Worm (Caenorhabditis elegans) whole organism, young adult: ENCODE results near the gene F58H7.5.

Experiments
- B0019.2 ChIP-seq: fragments of 200-800 bp; sonication (Bioruptor generic); conservative IDR thresholded peaks from 2 replicates; pipeline ENCODE4 v1.3.6; 2022; ENCODE audit warnings: missing genetic modification reagents, missing genetic modification characterization, missing compliant biosample characterization
- B0336.3 ChIP-seq: fragments of 200-800 bp; sonication (Bioruptor generic); IDR thresholded peaks from 2 replicates; pipeline ENCODE4 v1.3.6; 2022; ENCODE audit warnings: missing genetic modification characterization, missing compliant biosample characterization
- F10E7.11 ChIP-seq: sonication (generic microtip); optimal IDR thresholded peaks from 2 replicates; lab custom pipeline; 2017; ENCODE audit warnings: mild to moderate bottlenecking, missing genetic modification characterization, moderate library complexity, missing compliant biosample characterization
- F22D6.2 ChIP-seq: sonication (generic microtip); optimal IDR thresholded peaks from 2 replicates; lab custom pipeline; 2016; ENCODE audit warnings: mild to moderate bottlenecking, missing genetic modification characterization, missing compliant biosample characterization
- F23B12.7 ChIP-seq: sonication (generic microtip); optimal IDR thresholded peaks from 2 replicates; lab custom pipeline; 2017; ENCODE audit warnings: missing genetic modification characterization, mild to moderate bottlenecking, missing compliant biosample characterization, antibody characterized with exemption, moderate library complexity; ENCODE audit not compliant: insufficient read depth
- F37B4.10 ChIP-seq: fragments of 200-800 bp; sonication (Bioruptor generic); IDR thresholded peaks from 2 replicates; pipeline ENCODE4 v1.3.6; 2022; ENCODE audit warnings: missing genetic modification characterization, missing compliant biosample characterization
- F49E8.2 ChIP-seq: sonication (generic microtip); optimal IDR thresholded peaks from 3 replicates; lab custom pipeline; 2017; ENCODE audit warnings: missing genetic modification characterization, mild to moderate bottlenecking, missing compliant biosample characterization, antibody characterized with exemption, moderate library complexity; ENCODE audit not compliant: insufficient read depth
- F55B11.4 ChIP-seq: sonication (generic microtip); optimal IDR thresholded peaks from 2 replicates; lab custom pipeline; 2016; ENCODE audit warnings: missing compliant biosample characterization, missing genetic modification characterization, borderline replicate concordance; ENCODE audit not compliant: insufficient read depth
- F57C9.4 ChIP-seq: sonication (generic microtip); optimal IDR thresholded peaks from 2 replicates; lab custom pipeline; 2017; ENCODE audit warnings: mild to moderate bottlenecking, missing genetic modification characterization, missing compliant biosample characterization
- K12H6.12 ChIP-seq: fragments of 200-800 bp; sonication (Bioruptor generic); optimal IDR thresholded peaks from 2 replicates; lab custom pipeline; 2018; ENCODE audit warnings: mild to moderate bottlenecking, missing genetic modification characterization, missing compliant biosample characterization
- T07F8.4 ChIP-seq: sonication (generic microtip); optimal IDR thresholded peaks from 2 replicates; lab custom pipeline; 2016; ENCODE audit warnings: mild to moderate bottlenecking, missing genetic modification characterization, moderate library complexity, missing compliant biosample characterization
- T26A5.8 ChIP-seq: sonication (generic microtip); optimal IDR thresholded peaks from 2 replicates; lab custom pipeline; 2016; ENCODE audit warnings: missing genetic modification characterization, missing compliant biosample characterization
- Y95B8A.8 ChIP-seq: fragments of 200-800 bp; sonication (Bioruptor generic); IDR thresholded peaks from 2 replicates; pipeline ENCODE4 v1.3.6; 2022; ENCODE audit warnings: missing genetic modification reagents, missing genetic modification characterization, missing compliant biosample characterization
- aptf-3 ChIP-seq: fragments of 200-800 bp; sonication (Bioruptor generic); IDR thresholded peaks from 2 replicates; pipeline ENCODE4 v1.3.6; 2022; ENCODE audit warnings: missing genetic modification characterization, missing compliant biosample characterization
- atf-7 ChIP-seq: sonication (generic microtip); optimal IDR thresholded peaks from 2 replicates; lab custom pipeline; 2017; ENCODE audit warnings: mild to moderate bottlenecking, missing genetic modification characterization, missing compliant biosample characterization
- attf-3 ChIP-seq: fragments of 200-800 bp; sonication (Bioruptor generic); conservative IDR thresholded peaks from 2 replicates; pipeline ENCODE4 v1.3.6; 2022; ENCODE audit warnings: missing genetic modification reagents, missing genetic modification characterization, missing compliant biosample characterization
- ceh-58 ChIP-seq: fragments of 200-800 bp; sonication (Bioruptor generic); IDR thresholded peaks from 2 replicates; pipeline ENCODE4 v1.3.6; 2022; ENCODE audit warnings: missing genetic modification characterization, missing compliant biosample characterization
- dox-1 ChIP-seq: fragments of 200-800 bp; sonication (Bioruptor generic); IDR thresholded peaks from 2 replicates; pipeline ENCODE4 v1.3.6; 2022; ENCODE audit warnings: missing genetic modification reagents, missing genetic modification characterization, missing compliant biosample characterization
- dpl-1 ChIP-seq: fragments of 150-350 bp; optimal IDR thresholded peaks from 2 replicates; lab custom pipeline; 2014; ENCODE audit warnings: missing biosample characterization, missing genetic modification reagents, missing genetic modification characterization
- egl-44 ChIP-seq: fragments of 200-800 bp; sonication (Bioruptor generic); IDR thresholded peaks from 2 replicates; pipeline ENCODE4 v1.3.6; 2022; ENCODE audit warnings: missing genetic modification reagents, missing genetic modification characterization, missing compliant biosample characterization
- hlh-12 ChIP-seq: sonication (generic microtip); optimal IDR thresholded peaks from 2 replicates; lab custom pipeline; 2016; ENCODE audit warnings: missing genetic modification characterization, missing compliant biosample characterization
- hmg-1.2 ChIP-seq: fragments of 200-800 bp; sonication (Bioruptor generic); IDR thresholded peaks from 2 replicates; pipeline ENCODE4 v1.3.6; 2022; ENCODE audit warnings: missing genetic modification reagents, missing genetic modification characterization, missing compliant biosample characterization
- hsf-1 ChIP-seq: fragments of 200-800 bp; sonication (Bioruptor generic); IDR thresholded peaks from 2 replicates; pipeline ENCODE4 v1.3.6; 2022; ENCODE audit warnings: missing genetic modification reagents, missing genetic modification characterization, missing compliant biosample characterization
- let-526 ChIP-seq: fragments of 200-800 bp; sonication (Bioruptor generic); IDR thresholded peaks from 2 replicates; pipeline ENCODE4 v1.3.6; 2022; ENCODE audit warnings: missing genetic modification reagents, missing genetic modification characterization, missing compliant biosample characterization
- let-607 ChIP-seq, 2 experiments: fragments of 200-800 bp in 1 of 2; sonication (Bioruptor generic) in 1 of 2; sonication (generic microtip) in 1 of 2; optimal IDR thresholded peaks; 2 replicates each; lab custom pipeline; 2016 to 2018; ENCODE audit warnings: mild to moderate bottlenecking in 2 of 2, missing compliant biosample characterization in 2 of 2, missing genetic modification characterization in 2 of 2, moderate library complexity in 2 of 2, missing genotype in 1 of 2
- lin-54 ChIP-seq: fragments of 200-800 bp; sonication (Bioruptor generic); optimal IDR thresholded peaks from 2 replicates; lab custom pipeline; 2018; ENCODE audit warnings: mild to moderate bottlenecking, missing genetic modification characterization, missing compliant biosample characterization
- lsy-27 ChIP-seq: sonication (generic microtip); optimal IDR thresholded peaks from 2 replicates; lab custom pipeline; 2017; ENCODE audit warnings: missing genetic modification characterization, mild to moderate bottlenecking, missing compliant biosample characterization, antibody characterized with exemption, missing genotype, borderline replicate concordance; ENCODE audit not compliant: insufficient read depth
- madf-3 ChIP-seq: fragments of 200-800 bp; sonication (Bioruptor generic); IDR thresholded peaks from 2 replicates; pipeline ENCODE4 v1.3.6; 2022; ENCODE audit warnings: missing genetic modification reagents, missing genetic modification characterization, missing compliant biosample characterization
- mel-28 ChIP-seq: sonication (generic microtip); optimal IDR thresholded peaks from 2 replicates; lab custom pipeline; 2016; ENCODE audit warnings: borderline replicate concordance, mild to moderate bottlenecking, missing genetic modification characterization, missing compliant biosample characterization
- mes-4 ChIP-seq: sonication (generic microtip); optimal IDR thresholded peaks from 2 replicates; lab custom pipeline; 2016; ENCODE audit warnings: missing genotype, missing genetic modification characterization, missing compliant biosample characterization
- mxl-1 ChIP-seq: sonication (generic microtip); optimal IDR thresholded peaks from 2 replicates; lab custom pipeline; 2016; ENCODE audit warnings: missing genetic modification characterization, missing compliant biosample characterization
- nfya-2 ChIP-seq: fragments of 200-800 bp; sonication (Bioruptor generic); IDR thresholded peaks from 2 replicates; pipeline ENCODE4 v1.3.6; 2022; ENCODE audit warnings: missing genetic modification reagents, missing genetic modification characterization, missing compliant biosample characterization
- nhr-179 ChIP-seq: sonication (generic microtip); optimal IDR thresholded peaks from 2 replicates; lab custom pipeline; 2016; ENCODE audit warnings: mild to moderate bottlenecking, missing genetic modification characterization, missing compliant biosample characterization
- nhr-27 ChIP-seq: fragments of 200-800 bp; sonication (Bioruptor generic); optimal IDR thresholded peaks from 2 replicates; lab custom pipeline; 2018; ENCODE audit warnings: mild to moderate bottlenecking, missing genetic modification characterization, moderate library complexity, missing compliant biosample characterization
- pbrm-1 ChIP-seq: fragments of 200-800 bp; sonication (Bioruptor generic); IDR thresholded peaks from 2 replicates; pipeline ENCODE4 v1.3.6; 2022; ENCODE audit warnings: missing genetic modification reagents, missing genetic modification characterization, missing compliant biosample characterization
- pha-4 ChIP-seq: fragments of 150-350 bp; sonication (generic microtip); optimal IDR thresholded peaks from 2 replicates; lab custom pipeline; 2014; ENCODE audit warnings: missing biosample characterization, missing genetic modification reagents, missing genetic modification characterization
- rec-8 ChIP-seq, 2 experiments: sonication (generic microtip); optimal IDR thresholded peaks; 2 replicates each; lab custom pipeline; 2016; ENCODE audit warnings: mild to moderate bottlenecking in 2 of 2, missing genetic modification characterization in 2 of 2, missing genetic modification reagents in 2 of 2, missing genotype in 2 of 2, missing biosample characterization in 1 of 2, missing compliant biosample characterization in 1 of 2, moderate library complexity in 1 of 2
- rpc-1 ChIP-seq, 2 experiments: fragments of 150-350 bp in 1 of 2; sonication (generic microtip) in 1 of 2; optimal IDR thresholded peaks; 2 replicates each; lab custom pipeline; 2014 to 2018; ENCODE audit warnings: missing biosample characterization in 1 of 2, missing genetic modification characterization in 1 of 2, missing genetic modification reagents in 1 of 2, missing genotype in 1 of 2
- snpc-4 ChIP-seq, 5 experiments: fragments of 150-350 bp in 1 of 5; sonication (generic microtip) in 4 of 5; optimal IDR thresholded peaks; 2 replicates each; lab custom pipeline; 2014 to 2018; ENCODE audit warnings: missing genetic modification characterization in 5 of 5, missing biosample characterization in 3 of 5, antibody characterized with exemption in 2 of 5, mild to moderate bottlenecking in 2 of 5, missing compliant biosample characterization in 2 of 5, missing genotype in 2 of 5, moderate library complexity in 2 of 5, missing genetic modification reagents in 1 of 5
- tbx-9 ChIP-seq: sonication (generic microtip); optimal IDR thresholded peaks from 2 replicates; lab custom pipeline; 2016; ENCODE audit warnings: borderline replicate concordance, missing genetic modification characterization, inconsistent platforms, missing compliant biosample characterization
- unc-130 ChIP-seq: sonication (generic microtip); optimal IDR thresholded peaks from 2 replicates; lab custom pipeline; 2016; ENCODE audit warnings: missing genetic modification reagents, missing genetic modification characterization, missing compliant biosample characterization
- unc-62 ChIP-seq: fragments of 150-350 bp; optimal IDR thresholded peaks from 2 replicates; lab custom pipeline; 2014; ENCODE audit warnings: missing biosample characterization, missing genetic modification reagents, missing genetic modification characterization
- xnd-1 ChIP-seq: sonication (generic microtip); optimal IDR thresholded peaks from 2 replicates; lab custom pipeline; 2016; ENCODE audit warnings: missing genotype, missing genetic modification reagents, missing genetic modification characterization, missing compliant biosample characterization
- zim-3 ChIP-seq: sonication (generic microtip); optimal IDR thresholded peaks from 2 replicates; lab custom pipeline; 2017; ENCODE audit warnings: mild to moderate bottlenecking, missing genetic modification characterization, moderate library complexity, missing compliant biosample characterization
- ztf-26 ChIP-seq: sonication (generic microtip); optimal IDR thresholded peaks from 2 replicates; lab custom pipeline; 2017; ENCODE audit warnings: missing genetic modification characterization, missing compliant biosample characterization

Gene F58H7.5

ce11 chrIV:919690-920089, at the start of gene F58H7.5:
F58H7.5 (plus strand) TSS chrIV:919990.
- no peak for TF ChIP-seq rec-8 (tag; optimal IDR thresholded peaks at IDR 0.05; lab: Kevin White, UChicago)
- no peak for TF ChIP-seq nhr-27 (tag; lab: Kevin White, UChicago)
- TF ChIP-seq unc-130 (GFP tag; lab: Kevin White, UChicago), result no peak
- TF ChIP-seq dpl-1 (GFP tag; lab: Kevin White, UChicago), result no peak
- TF ChIP-seq hlh-12 (tag; lab: Kevin White, UChicago), result no peak
- no peak for TF ChIP-seq T26A5.8 (tag; lab: Kevin White, UChicago)
- no peak for TF ChIP-seq attf-3 (GFP tag; lab: Robert Waterston, UW)
- TF ChIP-seq hmg-1.2, result no peak
- no peak for TF ChIP-seq Y95B8A.8 (GFP tag; lab: Robert Waterston, UW)
- no peak for TF ChIP-seq F10E7.11 (tag; lab: Kevin White, UChicago)
- TF ChIP-seq madf-3 (GFP tag; lab: Robert Waterston, UW), result no peak
- no peak for TF ChIP-seq mxl-1
- TF ChIP-seq B0336.3 (GFP tag; lab: Robert Waterston, UW), result no peak
- no peak for TF ChIP-seq nhr-179 (tag; lab: Kevin White, UChicago)
- no peak for TF ChIP-seq let-526 (GFP tag; lab: Robert Waterston, UW)
- TF ChIP-seq F37B4.10 (GFP tag; lab: Robert Waterston, UW), result no peak

ce11 chrIV:873174-873788, 46.5 kb upstream of the F58H7.5 start:
- TF ChIP-seq lsy-27 (no peak), B0019.2 (GFP tag; lab: Robert Waterston, UW) (no peak), ztf-26 (tag; lab: Kevin White, UChicago) (no peak), tbx-9 (tag; lab: Kevin White, UChicago) (no peak), let-526 (GFP tag; lab: Robert Waterston, UW) (no peak), K12H6.12 (tag; lab: Kevin White, UChicago) (no peak), ceh-58 (GFP tag; lab: Robert Waterston, UW) (no peak), F23B12.7 (tag; lab: Kevin White, UChicago) (no peak), F49E8.2 (tag; lab: Kevin White, UChicago) (peak; percentile 3), mel-28 (tag; lab: Kevin White, UChicago) (no peak), atf-7 (tag; lab: Kevin White, UChicago) (no peak), F57C9.4 (tag; lab: Kevin White, UChicago) (no peak), xnd-1 (tag; lab: Kevin White, UChicago) (no peak), F22D6.2 (tag; lab: Kevin White, UChicago) (no peak), zim-3 (tag; lab: Kevin White, UChicago) (no peak), dox-1 (GFP tag; lab: Robert Waterston, UW) (0 out of 2 replicates have a peak, but pooled peaks have one; percentile 8), mes-4 (tag; lab: Kevin White, UChicago) (no peak), unc-130 (GFP tag; lab: Kevin White, UChicago) (no peak), dpl-1 (GFP tag; lab: Kevin White, UChicago) (peak; percentile 2), pha-4 (tag; lab: Kevin White, UChicago) (no peak), F37B4.10 (GFP tag; lab: Robert Waterston, UW) (no peak), aptf-3 (GFP tag; lab: Robert Waterston, UW) (no peak), snpc-4 (GFP tag; optimal IDR thresholded peaks at IDR 0.05; lab: Kevin White, UChicago) (no peak), snpc-4 (tag; optimal IDR thresholded peaks at IDR 0.05; lab: Kevin White, UChicago) (peak in 1 of 4 experiments; percentile 37), T07F8.4 (no peak), pbrm-1 (GFP tag; lab: Robert Waterston, UW) (no peak), hsf-1 (no peak), lin-54 (GFP tag; lab: Kevin White, UChicago) (peak; percentile 33), let-607 (tag; optimal IDR thresholded peaks at IDR 0.05; lab: Kevin White, UChicago) (no peak), nfya-2 (no peak), unc-62 (GFP tag; lab: Kevin White, UChicago) (no peak), egl-44 (GFP tag; lab: Robert Waterston, UW) (no peak), F55B11.4 (tag; lab: Kevin White, UChicago) (no peak), rpc-1 (optimal IDR thresholded peaks at IDR 0.05; lab: Kevin White, UChicago) (peak; percentile 30), rpc-1 (tag; optimal IDR thresholded peaks at IDR 0.05; lab: Kevin White, UChicago) (peak; percentile 72)
